Worm (Caenorhabditis elegans) whole organism, early embryonic: ENCODE results near the gene npp-1.

Experiments used
- F13C5.2 ChIP-seq: sonication (generic microtip); optimal IDR thresholded peaks from 2 replicates; lab custom pipeline; 2017; ENCODE audit warnings: mild to moderate bottlenecking, missing genetic modification characterization, inconsistent platforms, missing compliant biosample characterization
- aly-1 ChIP-seq: sonication (generic microtip); optimal IDR thresholded peaks from 2 replicates; lab custom pipeline; 2016; ENCODE audit warnings: missing genetic modification characterization, missing compliant biosample characterization
- ama-1 ChIP-seq: fragments of 150-350 bp; optimal IDR thresholded peaks from 2 replicates; lab custom pipeline; 2014
- ceh-36 ChIP-seq: sonication (generic microtip); optimal IDR thresholded peaks from 2 replicates; lab custom pipeline; 2016; ENCODE audit warnings: missing genetic modification characterization, inconsistent platforms, missing compliant biosample characterization
- flt-1 ChIP-seq: fragments of 200-800 bp; sonication (Bioruptor generic); IDR thresholded peaks from 2 replicates; pipeline ENCODE4 v1.3.6; 2022; ENCODE audit warnings: missing genetic modification characterization, missing compliant biosample characterization
- hmbx-1 ChIP-seq: sonication (generic microtip); optimal IDR thresholded peaks from 2 replicates; lab custom pipeline; 2016; ENCODE audit warnings: mild to moderate bottlenecking, missing genetic modification characterization, missing compliant biosample characterization
- hmg-4 ChIP-seq: fragments of 200-800 bp; sonication (Bioruptor generic); optimal IDR thresholded peaks from 2 replicates; lab custom pipeline; 2018; ENCODE audit warnings: mild to moderate bottlenecking, missing genetic modification characterization, missing compliant biosample characterization
- tbx-11 ChIP-seq: fragments of 200-800 bp; sonication (Bioruptor generic); IDR thresholded peaks from 2 replicates; pipeline ENCODE4 v1.3.6; 2022; ENCODE audit warnings: missing genetic modification characterization, missing compliant biosample characterization

DNA sequence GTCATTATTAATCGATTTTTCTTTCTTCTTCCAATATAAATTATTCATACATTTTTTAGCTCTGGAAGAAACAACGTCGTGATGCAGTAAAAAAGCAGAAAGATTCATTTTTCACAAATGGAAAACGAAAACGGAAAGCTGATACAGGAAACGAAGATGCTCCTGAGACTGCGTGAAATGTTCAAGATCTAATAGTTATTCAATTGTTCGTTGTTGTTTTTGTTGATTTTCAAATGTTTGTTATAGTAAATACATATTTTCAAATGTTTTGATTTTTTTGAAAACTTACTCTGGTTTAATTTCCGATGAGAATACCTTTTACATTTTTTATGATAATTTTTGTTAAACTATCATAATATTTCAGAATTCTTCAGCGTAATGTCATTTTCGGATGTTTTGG is 5.5 kb downstream of the npp-1 start, which contains the start of gene K07F5.16:
- no peak for TF ChIP-seq tbx-11 (GFP tag; lab: Robert Waterston, UW)
- TF ChIP-seq flt-1 (GFP tag; lab: Robert Waterston, UW): no peak
- TF ChIP-seq hmg-4: no peak
- no peak for TF ChIP-seq F13C5.2 (tag; lab: Kevin White, UChicago)
- TF ChIP-seq ama-1 (lab: Kevin White, UChicago): no peak
- TF ChIP-seq ceh-36 (tag; lab: Kevin White, UChicago): no peak
- TF ChIP-seq hmbx-1 (tag; lab: Kevin White, UChicago): no peak
- TF ChIP-seq aly-1: no peak
